Fruit fly (Drosophila melanogaster) whole organism, embryonic: ENCODE results near the gene Ror.

Source experiments
- Abd-B ChIP-seq: fragments of 200-800 bp; sonication (Bioruptor generic); optimal IDR thresholded peaks from 2 replicates; lab custom pipeline; 2018; ENCODE audit warnings: missing biosample characterization, mild to moderate bottlenecking, missing genetic modification characterization, moderate library complexity
- CG11398 ChIP-seq: fragments of 200-800 bp; sonication (Bioruptor generic); optimal IDR thresholded peaks from 2 replicates; lab custom pipeline; 2016; ENCODE audit warnings: missing biosample characterization, missing genetic modification characterization
- CG14050 ChIP-seq: fragments of 200-800 bp; sonication (Bioruptor generic); IDR thresholded peaks from 3 replicates; pipeline ENCODE4 v1.3.6; 2022; ENCODE audit warnings: missing biosample characterization, missing genetic modification characterization
- CG17359 ChIP-seq: fragments of 200-800 bp; sonication (Bioruptor generic); optimal IDR thresholded peaks from 3 replicates; lab custom pipeline; 2018; ENCODE audit warnings: missing biosample characterization, mild to moderate bottlenecking, missing genetic modification characterization, moderate library complexity
- CG17385 ChIP-seq: fragments of 200-800 bp; sonication (Bioruptor generic); optimal IDR thresholded peaks from 3 replicates; lab custom pipeline; 2018; ENCODE audit warnings: missing biosample characterization, mild to moderate bottlenecking, missing genetic modification characterization
- CG2120 ChIP-seq: fragments of 200-800 bp; sonication (Bioruptor generic); optimal IDR thresholded peaks from 3 replicates; lab custom pipeline; 2016; ENCODE audit warnings: missing biosample characterization, missing genetic modification characterization
- CG2889 ChIP-seq: fragments of 200-800 bp; sonication (Bioruptor generic); IDR thresholded peaks from 3 replicates; pipeline ENCODE4 v1.3.6; 2022; ENCODE audit warnings: missing biosample characterization, missing genetic modification characterization
- CG30403 ChIP-seq: fragments of 200-800 bp; sonication (Bioruptor generic); optimal IDR thresholded peaks from 3 replicates; lab custom pipeline; 2016; ENCODE audit warnings: missing biosample characterization, missing genetic modification characterization
- CG34224 ChIP-seq: fragments of 200-800 bp; sonication (Bioruptor generic); IDR thresholded peaks from 3 replicates; pipeline ENCODE4 v1.3.6; 2022; ENCODE audit warnings: missing biosample characterization, missing genetic modification characterization; ENCODE audit not compliant: partially characterized antibody
- CG34422 ChIP-seq: fragments of 200-800 bp; sonication (Bioruptor generic); IDR thresholded peaks from 3 replicates; pipeline ENCODE4 v1.3.6; 2022; ENCODE audit warnings: missing biosample characterization, missing genetic modification characterization
- CG4617 ChIP-seq: fragments of 200-800 bp; sonication (Bioruptor generic); optimal IDR thresholded peaks from 3 replicates; lab custom pipeline; 2016; ENCODE audit warnings: missing biosample characterization, missing genetic modification characterization, borderline replicate concordance
- CG6254 ChIP-seq: fragments of 200-800 bp; sonication (Bioruptor generic); optimal IDR thresholded peaks from 3 replicates; lab custom pipeline; 2017; ENCODE audit warnings: mild to moderate bottlenecking, missing biosample characterization, missing genetic modification reagents, missing genetic modification characterization
- CG6689 ChIP-seq: fragments of 200-800 bp; sonication (Bioruptor generic); IDR thresholded peaks from 2 replicates; pipeline ENCODE4 v1.3.6; 2022; ENCODE audit warnings: missing biosample characterization, missing genetic modification characterization
- CG7987 ChIP-seq: fragments of 200-800 bp; sonication (Bioruptor generic); optimal IDR thresholded peaks from 2 replicates; lab custom pipeline; 2018; ENCODE audit warnings: missing biosample characterization, mild to moderate bottlenecking, missing genetic modification characterization, moderate library complexity
- CG9797 ChIP-seq: fragments of 200-800 bp; sonication (Bioruptor generic); optimal IDR thresholded peaks from 3 replicates; lab custom pipeline; 2018; ENCODE audit warnings: missing biosample characterization, mild to moderate bottlenecking, missing genetic modification characterization
- CG9876 ChIP-seq: fragments of 200-800 bp; sonication (Bioruptor generic); optimal IDR thresholded peaks from 2 replicates; lab custom pipeline; 2016; ENCODE audit warnings: missing biosample characterization, missing genetic modification characterization
- Dad ChIP-seq: fragments of 200-800 bp; sonication (Bioruptor generic); optimal IDR thresholded peaks from 3 replicates; lab custom pipeline; 2016; ENCODE audit warnings: missing biosample characterization, missing genetic modification characterization
- Dp ChIP-seq: fragments of 200-800 bp; sonication (Bioruptor generic); optimal IDR thresholded peaks from 2 replicates; lab custom pipeline; 2018; ENCODE audit warnings: missing biosample characterization, mild to moderate bottlenecking, missing genetic modification characterization, moderate library complexity
- H2.0 ChIP-seq: fragments of 200-800 bp; sonication (Bioruptor generic); IDR thresholded peaks from 2 replicates; pipeline ENCODE4 v1.3.6; 2022; ENCODE audit warnings: missing biosample characterization, missing genetic modification characterization
- MBD-R2 ChIP-seq: fragments of 200-800 bp; sonication (Bioruptor generic); IDR thresholded peaks from 2 replicates; pipeline ENCODE4 v1.3.6; 2022; ENCODE audit warnings: missing biosample characterization, missing genetic modification characterization
- Meics ChIP-seq: fragments of 200-800 bp; sonication (Bioruptor generic); optimal IDR thresholded peaks from 2 replicates; lab custom pipeline; 2017; ENCODE audit warnings: missing biosample characterization, mild to moderate bottlenecking, missing genetic modification characterization
- Myb ChIP-seq: fragments of 200-800 bp; sonication (Bioruptor generic); optimal IDR thresholded peaks from 2 replicates; lab custom pipeline; 2016; ENCODE audit warnings: missing biosample characterization, missing genetic modification characterization
- Nf-YC ChIP-seq: fragments of 200-800 bp; optimal IDR thresholded peaks from 3 replicates; lab custom pipeline; 2019; ENCODE audit warnings: missing biosample characterization, mild to moderate bottlenecking, missing genetic modification characterization, moderate library complexity
- Optix ChIP-seq: fragments of 200-800 bp; sonication (Bioruptor generic); IDR thresholded peaks from 3 replicates; pipeline ENCODE4 v1.3.6; 2022; ENCODE audit warnings: missing biosample characterization, missing genetic modification characterization
- Scr ChIP-seq: fragments of 200-800 bp; sonication (Bioruptor generic); IDR thresholded peaks from 2 replicates; pipeline ENCODE4 v1.3.6; 2022; ENCODE audit warnings: missing biosample characterization, missing genetic modification characterization; ENCODE audit not compliant: partially characterized antibody
- btn ChIP-seq: fragments of 200-800 bp; sonication (Bioruptor generic); optimal IDR thresholded peaks from 2 replicates; lab custom pipeline; 2016; ENCODE audit warnings: missing biosample characterization, missing genetic modification characterization
- cad ChIP-seq: fragments of >200 bp; optimal IDR thresholded peaks from 2 replicates; lab custom pipeline; 2017; ENCODE audit warnings: missing biosample characterization, missing genetic modification characterization
- cas ChIP-seq: fragments of 200-800 bp; sonication (Bioruptor generic); IDR thresholded peaks from 2 replicates; pipeline ENCODE4 v1.3.6; 2022; ENCODE audit warnings: missing biosample characterization, missing genetic modification characterization
- cg ChIP-seq: fragments of 200-800 bp; sonication (Bioruptor generic); optimal IDR thresholded peaks from 3 replicates; lab custom pipeline; 2019; ENCODE audit warnings: missing biosample characterization, mild to moderate bottlenecking, missing genetic modification characterization, moderate library complexity
- chinmo ChIP-seq: fragments of 200-800 bp; sonication (Bioruptor generic); IDR thresholded peaks from 4 replicates; pipeline ENCODE4 v1.3.6; 2022; ENCODE audit warnings: missing biosample characterization, missing genetic modification characterization; ENCODE audit not compliant: partially characterized antibody
- crc ChIP-seq: fragments of 200-800 bp; sonication (Bioruptor generic); optimal IDR thresholded peaks from 2 replicates; lab custom pipeline; 2016; ENCODE audit warnings: missing biosample characterization, missing genetic modification characterization
- crp ChIP-seq, 2 experiments: fragments of 200-800 bp; sonication (Bioruptor generic); optimal IDR thresholded peaks; 2 replicates in 1 of 2; 3 replicates in 1 of 2; lab custom pipeline; 2017; ENCODE audit warnings: missing biosample characterization in 2 of 2, missing genetic modification characterization in 2 of 2, mild to moderate bottlenecking in 1 of 2, moderate library complexity in 1 of 2
- disco-r ChIP-seq: fragments of 200-800 bp; sonication (Bioruptor generic); optimal IDR thresholded peaks from 2 replicates; lab custom pipeline; 2016; ENCODE audit warnings: missing biosample characterization, missing genetic modification characterization
- dysf ChIP-seq: fragments of 200-800 bp; sonication (Bioruptor generic); IDR thresholded peaks from 3 replicates; pipeline ENCODE4 v1.3.6; 2022; ENCODE audit warnings: missing biosample characterization, missing genetic modification characterization
- fd102C ChIP-seq: fragments of 200-800 bp; sonication (Bioruptor generic); optimal IDR thresholded peaks from 2 replicates; lab custom pipeline; 2018; ENCODE audit warnings: missing biosample characterization, mild to moderate bottlenecking, missing genetic modification characterization, moderate library complexity
- gfzf ChIP-seq: fragments of 200-800 bp; sonication (Bioruptor generic); optimal IDR thresholded peaks from 2 replicates; lab custom pipeline; 2016; ENCODE audit warnings: missing biosample characterization, mild to moderate bottlenecking, missing genetic modification characterization, moderate library complexity
- gsb ChIP-seq: fragments of 200-800 bp; sonication (Bioruptor generic); IDR thresholded peaks from 2 replicates; pipeline ENCODE4 v1.3.6; 2022; ENCODE audit warnings: missing biosample characterization, missing genetic modification characterization
- jumu ChIP-seq: fragments of 200-800 bp; sonication (Bioruptor generic); optimal IDR thresholded peaks from 3 replicates; lab custom pipeline; 2016; ENCODE audit warnings: missing biosample characterization, missing genetic modification characterization
- kni ChIP-seq: fragments of 200-800 bp; sonication (Bioruptor generic); optimal IDR thresholded peaks from 3 replicates; lab custom pipeline; 2017; ENCODE audit warnings: mild to moderate bottlenecking, missing biosample characterization, missing genetic modification reagents, missing genetic modification characterization
- nom ChIP-seq: fragments of 200-800 bp; sonication (Bioruptor generic); optimal IDR thresholded peaks from 2 replicates; lab custom pipeline; 2017; ENCODE audit warnings: missing biosample characterization, missing genetic modification characterization, mild to moderate bottlenecking, moderate library complexity, missing genetic modification reagents
- oc ChIP-seq: fragments of 200-800 bp; sonication (Bioruptor generic); optimal IDR thresholded peaks from 2 replicates; lab custom pipeline; 2018; ENCODE audit warnings: missing biosample characterization, mild to moderate bottlenecking, missing genetic modification characterization, moderate library complexity
- pita ChIP-seq: fragments of 200-800 bp; sonication (Bioruptor generic); optimal IDR thresholded peaks from 2 replicates; lab custom pipeline; 2017; ENCODE audit warnings: missing biosample characterization, mild to moderate bottlenecking, missing genetic modification characterization
- prd ChIP-seq, 3 experiments: fragments of >200 bp in 2 of 3; fragments of 200-800 bp in 1 of 3; sonication (Bioruptor generic) in 1 of 3; optimal IDR thresholded peaks in 2 of 3; IDR thresholded peaks in 1 of 3; 2 replicates in 2 of 3; 3 replicates in 1 of 3; pipeline versions ENCODE4 v1.3.6 to Lab custom; 2017 to 2022; ENCODE audit warnings: missing biosample characterization in 1 of 3, missing genetic modification characterization in 1 of 3
- psq ChIP-seq: fragments of 200-800 bp; sonication (Bioruptor generic); optimal IDR thresholded peaks from 2 replicates; lab custom pipeline; 2017; ENCODE audit warnings: missing biosample characterization, missing genetic modification characterization
- row ChIP-seq: fragments of 200-800 bp; sonication (Bioruptor generic); IDR thresholded peaks from 3 replicates; pipeline ENCODE4 v1.3.6; 2022; ENCODE audit warnings: missing biosample characterization, missing genetic modification characterization
- slou ChIP-seq: fragments of 200-800 bp; sonication (Bioruptor generic); optimal IDR thresholded peaks from 3 replicates; lab custom pipeline; 2016; ENCODE audit warnings: missing biosample characterization, missing genetic modification characterization
- sna ChIP-seq: fragments of 200-800 bp; sonication (Bioruptor generic); IDR thresholded peaks from 2 replicates; pipeline ENCODE4 v1.3.6; 2022; ENCODE audit warnings: missing biosample characterization, missing genetic modification characterization; ENCODE audit not compliant: partially characterized antibody
- sr ChIP-seq: fragments of 200-800 bp; sonication (Bioruptor generic); IDR thresholded peaks from 3 replicates; pipeline ENCODE4 v1.3.6; 2022; ENCODE audit warnings: missing biosample characterization, missing genetic modification characterization
- tup ChIP-seq: fragments of 200-800 bp; sonication (Bioruptor generic); optimal IDR thresholded peaks from 2 replicates; lab custom pipeline; 2016; ENCODE audit warnings: missing biosample characterization, mild to moderate bottlenecking, missing genetic modification characterization, moderate library complexity
- wek ChIP-seq: fragments of 200-800 bp; sonication (Bioruptor generic); optimal IDR thresholded peaks from 3 replicates; lab custom pipeline; 2018; ENCODE audit warnings: missing biosample characterization, mild to moderate bottlenecking, missing genetic modification characterization, moderate library complexity

The Ror gene

DNA sequence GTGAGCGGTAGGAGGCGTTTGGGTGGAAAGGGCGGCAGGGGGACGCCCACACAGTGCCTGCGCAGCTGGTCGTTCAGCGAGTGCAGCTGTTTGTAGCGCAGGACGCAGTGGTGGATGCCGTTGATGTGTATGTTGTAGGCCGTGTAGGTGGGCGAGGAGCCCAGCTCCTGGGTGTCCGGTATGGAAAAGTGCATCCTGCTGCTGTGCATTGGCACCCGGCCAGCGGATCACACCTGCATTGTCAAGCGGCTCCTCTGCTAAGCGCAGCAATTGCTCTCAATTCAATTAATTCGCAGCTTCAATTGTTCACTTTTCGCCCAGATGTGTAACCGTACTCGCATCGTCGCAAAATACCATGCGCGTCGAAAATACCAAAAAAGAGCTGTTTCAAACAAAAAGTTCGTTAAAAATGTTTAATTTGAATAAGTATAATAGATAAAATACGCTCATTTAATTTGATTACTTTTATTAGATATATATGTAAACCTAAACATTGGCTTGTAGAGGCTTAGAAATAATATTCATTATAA, 44.9 kb upstream of the Ror start, which contains the start of gene Snx17 (continued):
- no peak for TF ChIP-seq CG14050 (GFP tag; lab: Robert Waterston, UW)
- TF ChIP-seq Nf-YC (tag; lab: Kevin White, UChicago) = no peak
- peak; percentile 66 for TF ChIP-seq CG9797 (GFP tag; lab: Kevin White, UChicago)
- no peak for TF ChIP-seq oc
- TF ChIP-seq Dp (GFP tag; lab: Kevin White, UChicago) = peak; percentile 36
- no peak for TF ChIP-seq disco-r (GFP tag; lab: Kevin White, UChicago)
- no peak for TF ChIP-seq CG9876 (GFP tag; lab: Kevin White, UChicago)
- TF ChIP-seq CG4617 (GFP tag; lab: Kevin White, UChicago) = peak; percentile 69
- TF ChIP-seq slou (GFP tag; lab: Kevin White, UChicago) = no peak
- no peak for TF ChIP-seq CG17385 (GFP tag; lab: Kevin White, UChicago)
- no peak for TF ChIP-seq CG7987 (GFP tag; lab: Kevin White, UChicago)
- TF ChIP-seq wek (GFP tag; lab: Kevin White, UChicago) = peak; percentile 26
- TF ChIP-seq nom = no peak
- TF ChIP-seq fd102C (GFP tag; lab: Kevin White, UChicago) = no peak
- TF ChIP-seq cad = no peak
- TF ChIP-seq crp (GFP tag; optimal IDR thresholded peaks at IDR 0.05; lab: Kevin White, UChicago) = peak in 1 of 2 experiments; percentile 31
- no peak for TF ChIP-seq sna (GFP tag; lab: Robert Waterston, UW)
- no peak for TF ChIP-seq CG2120 (GFP tag; lab: Kevin White, UChicago)
- peak; percentile 68 for TF ChIP-seq Myb (GFP tag; lab: Kevin White, UChicago)
- TF ChIP-seq kni = no peak
- TF ChIP-seq MBD-R2 (GFP tag; lab: Robert Waterston, UW) = peak; percentile 52; the same call in 1 of the 2 replicates
- TF ChIP-seq CG6254 = no peak
- no peak for TF ChIP-seq Abd-B (GFP tag; lab: Kevin White, UChicago)
- no peak for TF ChIP-seq cas (GFP tag; lab: Robert Waterston, UW)
- TF ChIP-seq CG34422 (GFP tag; lab: Robert Waterston, UW) = 0 out of 3 replicates have a peak, but pooled peaks have one; percentile 12
- TF ChIP-seq CG17359 = no peak
- TF ChIP-seq jumu (GFP tag; lab: Kevin White, UChicago) = no peak
- no peak for TF ChIP-seq psq
- no peak for TF ChIP-seq Optix
- no peak for TF ChIP-seq prd (optimal IDR thresholded peaks at IDR 0.05; lab: Kevin White, UChicago)
- no peak for TF ChIP-seq prd (GFP tag; IDR thresholded peaks at IDR 0.05; lab: Robert Waterston, UW)
- no peak for TF ChIP-seq tup (GFP tag; lab: Kevin White, UChicago)
- TF ChIP-seq row = no peak
- TF ChIP-seq chinmo (GFP tag; lab: Robert Waterston, UW) = no peak
- no peak for TF ChIP-seq Scr (GFP tag; lab: Robert Waterston, UW)
- TF ChIP-seq dysf (GFP tag; lab: Robert Waterston, UW) = no peak
- TF ChIP-seq Meics (GFP tag; lab: Kevin White, UChicago) = no peak
- TF ChIP-seq CG2889 (GFP tag; lab: Robert Waterston, UW) = no peak
- no peak for TF ChIP-seq pita (GFP tag; lab: Kevin White, UChicago)
- TF ChIP-seq CG34224 (GFP tag; lab: Robert Waterston, UW) = no peak
- TF ChIP-seq btn = no peak
- no peak for TF ChIP-seq crc (GFP tag; lab: Kevin White, UChicago)
- TF ChIP-seq CG11398 (GFP tag; lab: Kevin White, UChicago) = no peak
- TF ChIP-seq H2.0 (GFP tag; lab: Robert Waterston, UW) = no peak
- no peak for TF ChIP-seq sr
- TF ChIP-seq CG30403 = no peak
- TF ChIP-seq CG6689 (GFP tag; lab: Robert Waterston, UW) = no peak
- TF ChIP-seq gsb = no peak
- TF ChIP-seq Dad (GFP tag; lab: Kevin White, UChicago) = no peak
- no peak for TF ChIP-seq cg (GFP tag; lab: Kevin White, UChicago)
- peak; percentile 68 for TF ChIP-seq gfzf (GFP tag; lab: Kevin White, UChicago)
